Worm (Caenorhabditis elegans) whole organism, late embryonic: ENCODE results near the gene kqt-2.

Experiments
- C08G9.2 ChIP-seq: sonication (generic microtip); optimal IDR thresholded peaks from 2 replicates; lab custom pipeline; 2016; ENCODE audit warnings: mild to moderate bottlenecking, missing genetic modification characterization, moderate library complexity, missing compliant biosample characterization
- C38D4.7 ChIP-seq: fragments of 200-800 bp; sonication (Bioruptor generic); optimal IDR thresholded peaks from 2 replicates; lab custom pipeline; 2018; ENCODE audit warnings: mild to moderate bottlenecking, missing genetic modification characterization, moderate library complexity, missing compliant biosample characterization
- F13H6.1 ChIP-seq: sonication (generic microtip); optimal IDR thresholded peaks from 2 replicates; lab custom pipeline; 2016; ENCODE audit warnings: missing genetic modification characterization, missing compliant biosample characterization
- T23F11.4 ChIP-seq: fragments of 200-800 bp; sonication (Bioruptor generic); optimal IDR thresholded peaks from 2 replicates; lab custom pipeline; 2018; ENCODE audit warnings: mild to moderate bottlenecking, missing genetic modification characterization, missing compliant biosample characterization
- Y22D7AL.16 ChIP-seq: sonication (generic microtip); optimal IDR thresholded peaks from 2 replicates; lab custom pipeline; 2016; ENCODE audit warnings: missing genetic modification characterization, missing compliant biosample characterization
- ahr-1 ChIP-seq: sonication (generic microtip); optimal IDR thresholded peaks from 2 replicates; lab custom pipeline; 2016; ENCODE audit warnings: missing genetic modification characterization, missing compliant biosample characterization
- ama-1 ChIP-seq: fragments of 150-350 bp; optimal IDR thresholded peaks from 2 replicates; lab custom pipeline; 2014
- ceh-18 ChIP-seq: sonication (generic microtip); optimal IDR thresholded peaks from 2 replicates; lab custom pipeline; 2016; ENCODE audit warnings: missing genetic modification characterization, missing compliant biosample characterization
- ceh-22 ChIP-seq: sonication (generic microtip); optimal IDR thresholded peaks from 2 replicates; lab custom pipeline; 2017; ENCODE audit warnings: missing biosample characterization, missing genetic modification characterization
- ceh-24 ChIP-seq: sonication (generic microtip); optimal IDR thresholded peaks from 2 replicates; lab custom pipeline; 2016; ENCODE audit warnings: mild to moderate bottlenecking, missing genetic modification characterization, missing compliant biosample characterization
- ceh-30 ChIP-seq: fragments of 150-350 bp; optimal IDR thresholded peaks from 2 replicates; lab custom pipeline; 2014; ENCODE audit warnings: missing biosample characterization, missing genetic modification characterization
- ceh-31 ChIP-seq: sonication (generic microtip); optimal IDR thresholded peaks from 2 replicates; lab custom pipeline; 2016; ENCODE audit warnings: missing genetic modification characterization, missing compliant biosample characterization
- ceh-34 ChIP-seq: sonication (generic microtip); optimal IDR thresholded peaks from 2 replicates; lab custom pipeline; 2016; ENCODE audit warnings: mild to moderate bottlenecking, missing genetic modification characterization, missing compliant biosample characterization
- ceh-45 ChIP-seq: fragments of 200-800 bp; sonication (Bioruptor generic); IDR thresholded peaks from 2 replicates; pipeline ENCODE4 v1.3.6; 2022; ENCODE audit warnings: missing genetic modification reagents, missing genetic modification characterization, missing compliant biosample characterization
- ceh-48 ChIP-seq: sonication (generic microtip); optimal IDR thresholded peaks from 2 replicates; lab custom pipeline; 2016; ENCODE audit warnings: missing genetic modification characterization, inconsistent platforms, missing compliant biosample characterization
- ceh-6 ChIP-seq: fragments of 200-800 bp; sonication (Bioruptor generic); optimal IDR thresholded peaks from 2 replicates; lab custom pipeline; 2018; ENCODE audit warnings: mild to moderate bottlenecking, missing genetic modification characterization, missing compliant biosample characterization
- che-1 ChIP-seq: sonication (generic microtip); optimal IDR thresholded peaks from 2 replicates; lab custom pipeline; 2016; ENCODE audit warnings: mild to moderate bottlenecking, missing genetic modification characterization, missing compliant biosample characterization
- dve-1 ChIP-seq: sonication (generic microtip); optimal IDR thresholded peaks from 2 replicates; lab custom pipeline; 2017; ENCODE audit warnings: antibody characterized with exemption, mild to moderate bottlenecking, missing genetic modification characterization, missing compliant biosample characterization
- elt-4 ChIP-seq: sonication (generic microtip); optimal IDR thresholded peaks from 2 replicates; lab custom pipeline; 2016; ENCODE audit warnings: missing genetic modification characterization, missing compliant biosample characterization
- ets-4 ChIP-seq: sonication (generic microtip); optimal IDR thresholded peaks from 2 replicates; lab custom pipeline; 2016; ENCODE audit warnings: missing genetic modification characterization, missing compliant biosample characterization
- eyg-1 ChIP-seq: sonication (generic microtip); optimal IDR thresholded peaks from 2 replicates; lab custom pipeline; 2016; ENCODE audit warnings: missing genotype, missing genetic modification characterization, missing compliant biosample characterization
- fkh-10 ChIP-seq: fragments of 150-350 bp; optimal IDR thresholded peaks from 2 replicates; lab custom pipeline; 2014; ENCODE audit warnings: missing biosample characterization, missing genetic modification reagents, missing genetic modification characterization
- gmeb-2 ChIP-seq: sonication (generic microtip); optimal IDR thresholded peaks from 2 replicates; lab custom pipeline; 2016; ENCODE audit warnings: missing genetic modification characterization, inconsistent platforms, missing compliant biosample characterization
- hlh-15 ChIP-seq: sonication (generic microtip); optimal IDR thresholded peaks from 2 replicates; lab custom pipeline; 2016; ENCODE audit warnings: missing genetic modification characterization, missing compliant biosample characterization
- hlh-30 ChIP-seq: sonication (generic microtip); optimal IDR thresholded peaks from 2 replicates; lab custom pipeline; 2017; ENCODE audit warnings: antibody characterized with exemption, missing genetic modification characterization, missing compliant biosample characterization; ENCODE audit not compliant: insufficient read depth
- hlh-6 ChIP-seq: sonication (generic microtip); optimal IDR thresholded peaks from 2 replicates; lab custom pipeline; 2016; ENCODE audit warnings: missing genotype, missing genetic modification characterization, missing compliant biosample characterization
- hlh-8 ChIP-seq: sonication (generic microtip); optimal IDR thresholded peaks from 2 replicates; lab custom pipeline; 2016; ENCODE audit warnings: missing genotype, missing genetic modification characterization, missing compliant biosample characterization
- lim-6 ChIP-seq: sonication (generic microtip); optimal IDR thresholded peaks from 2 replicates; lab custom pipeline; 2016; ENCODE audit warnings: missing genetic modification characterization, missing compliant biosample characterization
- lin-11 ChIP-seq: fragments of 200-800 bp; sonication (Bioruptor generic); optimal IDR thresholded peaks from 2 replicates; lab custom pipeline; 2018; ENCODE audit warnings: mild to moderate bottlenecking, missing genetic modification characterization, missing compliant biosample characterization
- madf-2 ChIP-seq: sonication (generic microtip); optimal IDR thresholded peaks from 2 replicates; lab custom pipeline; 2017; ENCODE audit warnings: missing genetic modification characterization, missing compliant biosample characterization
- mec-3 ChIP-seq: sonication (generic microtip); optimal IDR thresholded peaks from 2 replicates; lab custom pipeline; 2016; ENCODE audit warnings: borderline replicate concordance, missing genetic modification characterization, missing compliant biosample characterization
- nfya-1 ChIP-seq: sonication (generic microtip); optimal IDR thresholded peaks from 2 replicates; lab custom pipeline; 2017; ENCODE audit warnings: missing genetic modification characterization, mild to moderate bottlenecking, missing compliant biosample characterization, antibody characterized with exemption, moderate library complexity
- nhr-232 ChIP-seq: sonication (generic microtip); optimal IDR thresholded peaks from 2 replicates; lab custom pipeline; 2016; ENCODE audit warnings: missing genetic modification characterization, missing compliant biosample characterization
- npax-4 ChIP-seq: sonication (generic microtip); optimal IDR thresholded peaks from 2 replicates; lab custom pipeline; 2016; ENCODE audit warnings: missing genetic modification characterization, missing compliant biosample characterization
- odd-2 ChIP-seq: sonication (generic microtip); optimal IDR thresholded peaks from 2 replicates; lab custom pipeline; 2017; ENCODE audit warnings: antibody characterized with exemption, mild to moderate bottlenecking, missing genetic modification characterization, missing compliant biosample characterization
- pax-1 ChIP-seq: fragments of 150-350 bp; optimal IDR thresholded peaks from 2 replicates; lab custom pipeline; 2014; ENCODE audit warnings: missing biosample characterization, missing genetic modification characterization
- pha-2 ChIP-seq: sonication (generic microtip); optimal IDR thresholded peaks from 2 replicates; lab custom pipeline; 2017; ENCODE audit warnings: mild to moderate bottlenecking, missing genetic modification characterization, missing compliant biosample characterization
- tbx-2 ChIP-seq: sonication (generic microtip); optimal IDR thresholded peaks from 2 replicates; lab custom pipeline; 2016; ENCODE audit warnings: missing genetic modification characterization, missing compliant biosample characterization
- tbx-7 ChIP-seq: sonication (generic microtip); optimal IDR thresholded peaks from 2 replicates; lab custom pipeline; 2016; ENCODE audit warnings: missing genotype, missing genetic modification characterization, missing compliant biosample characterization
- ttx-3 ChIP-seq: sonication (generic microtip); optimal IDR thresholded peaks from 2 replicates; lab custom pipeline; 2016; ENCODE audit warnings: missing genetic modification reagents, missing genetic modification characterization, missing compliant biosample characterization
- unc-3 ChIP-seq, 2 experiments: fragments of 200-800 bp in 1 of 2; sonication (Bioruptor generic) in 1 of 2; sonication (generic microtip) in 1 of 2; conservative IDR thresholded peaks in 1 of 2; optimal IDR thresholded peaks in 1 of 2; 2 replicates each; pipeline versions ENCODE4 v1.3.6 to Lab custom; 2016 to 2022; ENCODE audit warnings: missing compliant biosample characterization in 2 of 2, missing genetic modification characterization in 2 of 2, missing genetic modification reagents in 1 of 2
- unc-55 ChIP-seq: sonication (generic microtip); optimal IDR thresholded peaks from 2 replicates; lab custom pipeline; 2017; ENCODE audit warnings: missing biosample characterization, missing genetic modification reagents, missing genetic modification characterization
- zip-5 ChIP-seq: sonication (generic microtip); optimal IDR thresholded peaks from 2 replicates; lab custom pipeline; 2016; ENCODE audit warnings: missing genetic modification characterization, missing compliant biosample characterization

kqt-2 gene

DNA sequence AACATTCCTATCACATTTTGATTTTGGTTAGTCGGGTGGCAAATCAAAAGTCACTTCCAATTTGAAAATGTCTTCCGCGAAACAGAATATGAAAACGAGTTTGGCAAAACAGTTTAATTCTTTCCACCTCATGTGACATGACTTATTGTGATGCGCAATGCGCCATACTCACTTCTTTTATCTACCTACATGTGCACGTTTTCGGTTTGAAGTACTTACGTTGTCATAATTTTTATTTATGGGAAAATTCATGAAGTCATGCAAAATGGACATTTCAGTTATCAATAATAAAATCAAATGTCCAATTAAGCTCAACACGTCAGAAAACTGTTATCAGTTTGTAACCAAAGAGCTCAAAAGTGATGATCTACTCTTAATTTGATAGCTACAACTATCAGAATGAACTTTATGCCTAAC is 7.5 kb downstream of the kqt-2 start:
- no peak for TF ChIP-seq zip-5 (tag; lab: Kevin White, UChicago)
- TF ChIP-seq dve-1 (tag; lab: Kevin White, UChicago), result peak; percentile 10
- TF ChIP-seq gmeb-2 (tag; lab: Kevin White, UChicago), result no peak
- TF ChIP-seq ets-4 (tag; lab: Kevin White, UChicago), result no peak
- TF ChIP-seq fkh-10 (GFP tag; lab: Kevin White, UChicago), result no peak
- TF ChIP-seq ttx-3 (tag; lab: Kevin White, UChicago), result no peak
- TF ChIP-seq, all 69 proteins: peak for 1

DNA sequence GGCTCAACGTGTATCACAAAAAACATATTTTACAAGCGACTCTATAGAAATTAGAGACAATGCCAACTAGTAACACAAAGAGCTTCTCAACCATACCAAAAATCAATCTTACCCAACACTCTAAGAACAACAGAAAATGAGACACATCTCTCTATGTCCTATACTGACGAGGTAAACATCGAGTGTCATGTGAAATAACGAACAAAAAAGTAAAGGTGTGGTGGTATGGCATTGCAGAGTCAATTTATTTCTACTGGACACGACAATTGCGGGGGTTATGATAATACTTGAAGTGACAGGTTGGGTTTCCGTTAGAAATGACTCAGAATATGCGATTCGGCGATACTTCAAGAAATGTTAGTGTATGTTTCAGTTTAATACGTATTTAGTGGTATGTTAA is 9.7 kb downstream of the kqt-2 start:
- TF ChIP-seq pax-1 (tag; lab: Kevin White, UChicago) (no peak), fkh-10 (GFP tag; lab: Kevin White, UChicago) (no peak), unc-3 (GFP tag; conservative IDR thresholded peaks at IDR 0.05; lab: Robert Waterston, UW) (no peak), unc-3 (tag; optimal IDR thresholded peaks at IDR 0.05; lab: Kevin White, UChicago) (no peak), T23F11.4 (no peak), hlh-15 (tag; lab: Kevin White, UChicago) (no peak), C08G9.2 (tag; lab: Kevin White, UChicago) (no peak), hlh-8 (tag; lab: Kevin White, UChicago) (no peak), lin-11 (tag; lab: Kevin White, UChicago) (no peak), tbx-7 (tag; lab: Kevin White, UChicago) (no peak)

DNA sequence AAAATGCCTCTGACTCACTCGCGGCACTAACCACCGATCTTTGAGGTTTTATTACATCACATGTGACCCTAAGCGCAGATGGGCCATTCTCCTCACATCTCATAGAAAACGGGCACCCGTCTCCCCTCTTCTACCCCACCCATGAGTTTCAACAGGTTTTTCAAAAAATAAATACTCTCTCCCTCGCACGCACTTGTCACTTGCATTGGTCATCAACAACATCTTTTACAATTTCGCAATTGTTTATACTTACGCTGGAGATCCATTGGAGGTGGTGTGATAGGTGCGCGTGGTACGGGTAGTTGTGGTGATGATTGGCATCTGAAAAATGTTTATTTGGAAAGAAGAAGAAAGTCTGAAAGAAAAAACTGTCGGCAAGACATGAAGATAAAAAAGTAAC is 10.2 kb downstream of the kqt-2 start, which contains the start of gene M60.4:
Gene M60.4 (minus strand): TSS at position 321 of the 400 bp plus-strand sequence.
- no peak for TF ChIP-seq elt-4 (tag; lab: Kevin White, UChicago)
- TF ChIP-seq tbx-2 (tag; lab: Kevin White, UChicago), result peak; percentile 26
- TF ChIP-seq Y22D7AL.16 (tag; lab: Kevin White, UChicago), result no peak
- no peak for TF ChIP-seq dve-1 (tag; lab: Kevin White, UChicago)
- no peak for TF ChIP-seq hlh-6 (tag; lab: Kevin White, UChicago)
- peak; percentile 49 for TF ChIP-seq hlh-30 (tag; lab: Kevin White, UChicago)
- TF ChIP-seq unc-55, result peak; percentile 37
- TF ChIP-seq C38D4.7 (GFP tag; lab: Kevin White, UChicago), result no peak
- no peak for TF ChIP-seq npax-4 (tag; lab: Kevin White, UChicago)
- TF ChIP-seq ceh-18 (tag; lab: Kevin White, UChicago), result peak; percentile 43

DNA sequence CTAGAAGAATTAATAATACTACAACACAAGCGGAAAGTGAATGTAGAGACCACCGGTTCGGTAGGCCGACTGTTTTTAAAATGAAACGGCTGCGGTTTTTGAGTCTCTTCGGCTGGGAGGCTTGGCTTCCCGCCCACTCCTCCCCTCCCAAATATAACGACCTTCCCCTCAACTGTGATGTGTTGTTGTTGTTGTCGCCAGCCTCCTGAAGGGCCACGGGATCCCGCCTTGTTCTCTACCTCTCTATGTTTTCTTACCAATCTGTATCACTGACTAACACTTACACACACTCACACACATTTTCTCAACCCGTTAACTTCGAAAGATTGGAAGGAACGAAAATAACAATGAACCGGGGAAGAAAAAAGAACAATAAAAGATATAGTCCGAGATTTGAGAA is 12.6 kb downstream of the kqt-2 start:
- TF ChIP-seq ceh-22 (tag; lab: Kevin White, UChicago) (no peak), ceh-34 (no peak), odd-2 (tag; lab: Kevin White, UChicago) (no peak), ceh-45 (GFP tag; lab: Robert Waterston, UW) (no peak), unc-55 (no peak), che-1 (tag; lab: Kevin White, UChicago) (no peak), ceh-6 (GFP tag; lab: Kevin White, UChicago) (no peak), ceh-31 (tag; lab: Kevin White, UChicago) (no peak), eyg-1 (tag; lab: Kevin White, UChicago) (no peak), nhr-232 (tag; lab: Kevin White, UChicago) (no peak)

DNA sequence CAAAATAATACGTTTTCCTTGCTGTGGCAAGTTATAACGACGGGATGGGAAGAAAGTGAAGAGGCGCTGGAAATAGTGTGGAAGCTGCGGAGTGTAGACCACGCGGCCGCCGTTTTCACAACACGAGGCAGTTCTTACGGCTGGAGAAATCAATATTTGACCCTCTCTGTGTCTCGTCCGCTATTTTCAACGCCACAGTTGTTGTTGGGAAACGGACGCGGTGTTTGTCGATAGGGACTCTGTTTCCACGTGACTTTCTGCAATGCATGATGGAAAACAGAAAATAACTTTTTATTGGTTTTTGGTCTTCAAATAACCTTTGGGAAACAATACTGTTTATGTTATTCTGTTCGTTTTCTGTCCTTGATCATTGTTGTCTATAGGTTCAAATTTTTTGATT is 14.3 kb downstream of the kqt-2 start, which contains the start of gene K02A6.3:
Gene K02A6.3 (minus strand): TSS at position 74 of the 400 bp plus-strand sequence.
- TF ChIP-seq pha-2 (no peak), ama-1 (lab: Kevin White, UChicago) (no peak), ceh-6 (GFP tag; lab: Kevin White, UChicago) (no peak), nfya-1 (peak; percentile 65), ahr-1 (tag; lab: Kevin White, UChicago) (no peak), eyg-1 (tag; lab: Kevin White, UChicago) (no peak), hlh-8 (tag; lab: Kevin White, UChicago) (peak; percentile 9), C38D4.7 (GFP tag; lab: Kevin White, UChicago) (no peak), ceh-24 (tag; lab: Kevin White, UChicago) (no peak), lin-11 (tag; lab: Kevin White, UChicago) (no peak), ceh-18 (tag; lab: Kevin White, UChicago) (peak; percentile 86), ceh-48 (peak; percentile 82), lim-6 (no peak), odd-2 (tag; lab: Kevin White, UChicago) (no peak), nhr-232 (tag; lab: Kevin White, UChicago) (no peak), mec-3 (no peak), ceh-31 (tag; lab: Kevin White, UChicago) (peak; percentile 36), pax-1 (tag; lab: Kevin White, UChicago) (no peak), tbx-2 (tag; lab: Kevin White, UChicago) (peak; percentile 49), hlh-6 (tag; lab: Kevin White, UChicago) (no peak), unc-55 (peak; percentile 72), F13H6.1 (peak; percentile 43), madf-2 (tag; lab: Kevin White, UChicago) (no peak), ceh-30 (tag; lab: Kevin White, UChicago) (peak; percentile 10)
